Fruit fly (Drosophila melanogaster) whole organism, embryonic: ENCODE data around the gene Crz.

ENCODE experiments used
- B-H2 ChIP-seq: fragments of 200-800 bp; sonication (Bioruptor generic); optimal IDR thresholded peaks from 2 replicates; lab custom pipeline; 2018; ENCODE audit warnings: missing biosample characterization, mild to moderate bottlenecking, missing genetic modification characterization
- D19A ChIP-seq: fragments of 200-800 bp; optimal IDR thresholded peaks from 3 replicates; lab custom pipeline; 2019; ENCODE audit warnings: missing biosample characterization, mild to moderate bottlenecking, missing genetic modification characterization, moderate library complexity
- Hr78 ChIP-seq, 2 experiments: fragments of 200-800 bp in 1 of 2; fragments of >200 bp in 1 of 2; sonication (Bioruptor generic) in 1 of 2; optimal IDR thresholded peaks; 2 replicates each; lab custom pipeline; 2017 to 2019; ENCODE audit warnings: missing biosample characterization in 2 of 2, missing genetic modification characterization in 2 of 2, mild to moderate bottlenecking in 1 of 2, moderate library complexity in 1 of 2
- PHDP ChIP-seq: fragments of 200-800 bp; sonication (Bioruptor generic); optimal IDR thresholded peaks from 3 replicates; lab custom pipeline; 2018; ENCODE audit warnings: missing biosample characterization, mild to moderate bottlenecking, missing genetic modification characterization, moderate library complexity
- TFAM ChIP-seq: fragments of 200-800 bp; sonication (Bioruptor generic); optimal IDR thresholded peaks from 2 replicates; lab custom pipeline; 2017; ENCODE audit warnings: missing biosample characterization, missing genetic modification characterization, inconsistent platforms
- ato ChIP-seq: fragments of 200-800 bp; sonication (Bioruptor generic); IDR thresholded peaks from 2 replicates; pipeline ENCODE4 v1.3.6; 2022; ENCODE audit warnings: missing biosample characterization, missing genetic modification characterization; ENCODE audit not compliant: partially characterized antibody
- psq ChIP-seq: fragments of 200-800 bp; sonication (Bioruptor generic); optimal IDR thresholded peaks from 2 replicates; lab custom pipeline; 2017; ENCODE audit warnings: missing biosample characterization, missing genetic modification characterization
- seq ChIP-seq: fragments of 200-800 bp; sonication (Bioruptor generic); IDR thresholded peaks from 2 replicates; pipeline ENCODE4 v1.3.6; 2022; ENCODE audit warnings: missing biosample characterization, missing genetic modification characterization

- TF ChIP-seq ato (GFP tag; lab: Robert Waterston, UW) (no peak), psq (GFP tag; lab: Kevin White, UChicago) (no peak), seq (GFP tag; lab: Robert Waterston, UW) (no peak), Hr78 (GFP tag; optimal IDR thresholded peaks at IDR 0.05; lab: Kevin White, UChicago) (no peak), B-H2 (no peak), D19A (tag; lab: Kevin White, UChicago) (no peak), TFAM (GFP tag; lab: Kevin White, UChicago) (no peak), PHDP (tag; lab: Kevin White, UChicago) (no peak)
Measured at dm6 chr3R:14363172-14363571, 48.5 kb downstream of the Crz start.
